Worm (Caenorhabditis elegans) whole organism, late embryonic: Measurements from ENCODE around the gene pipp-4P.

Experiments used
- ama-1 ChIP-seq: fragments of 150-350 bp; optimal IDR thresholded peaks from 2 replicates; lab custom pipeline; 2014
- ceh-22 ChIP-seq: sonication (generic microtip); optimal IDR thresholded peaks from 2 replicates; lab custom pipeline; 2017; ENCODE audit warnings: missing biosample characterization, missing genetic modification characterization
- ceh-6 ChIP-seq: fragments of 200-800 bp; sonication (Bioruptor generic); optimal IDR thresholded peaks from 2 replicates; lab custom pipeline; 2018; ENCODE audit warnings: mild to moderate bottlenecking, missing genetic modification characterization, missing compliant biosample characterization
- ceh-9 ChIP-seq: sonication (generic microtip); optimal IDR thresholded peaks from 2 replicates; lab custom pipeline; 2016; ENCODE audit warnings: mild to moderate bottlenecking, missing genetic modification characterization, inconsistent platforms, missing compliant biosample characterization
- dmd-4 ChIP-seq: sonication (generic microtip); optimal IDR thresholded peaks from 2 replicates; lab custom pipeline; 2016; ENCODE audit warnings: borderline replicate concordance, missing genetic modification characterization, missing compliant biosample characterization
- elt-2 ChIP-seq: sonication (generic microtip); optimal IDR thresholded peaks from 2 replicates; lab custom pipeline; 2016; ENCODE audit warnings: missing genetic modification reagents, missing genetic modification characterization, missing compliant biosample characterization
- fkh-10 ChIP-seq: fragments of 150-350 bp; optimal IDR thresholded peaks from 2 replicates; lab custom pipeline; 2014; ENCODE audit warnings: missing biosample characterization, missing genetic modification reagents, missing genetic modification characterization
- fkh-6 ChIP-seq: sonication (generic microtip); optimal IDR thresholded peaks from 2 replicates; lab custom pipeline; 2016; ENCODE audit warnings: missing genetic modification characterization, missing compliant biosample characterization
- madf-2 ChIP-seq: sonication (generic microtip); optimal IDR thresholded peaks from 2 replicates; lab custom pipeline; 2017; ENCODE audit warnings: missing genetic modification characterization, missing compliant biosample characterization
- pag-3 ChIP-seq: sonication (generic microtip); optimal IDR thresholded peaks from 2 replicates; lab custom pipeline; 2016; ENCODE audit warnings: missing compliant biosample characterization, missing genetic modification characterization, borderline replicate concordance
- pha-4 ChIP-seq: fragments of 150-350 bp; optimal IDR thresholded peaks from 2 replicates; lab custom pipeline; 2018; ENCODE audit warnings: missing biosample characterization, missing genetic modification reagents, missing genetic modification characterization
- sox-4 ChIP-seq: sonication (generic microtip); optimal IDR thresholded peaks from 2 replicates; lab custom pipeline; 2017; ENCODE audit warnings: mild to moderate bottlenecking, missing genetic modification characterization, inconsistent platforms, missing compliant biosample characterization
- syd-9 ChIP-seq: sonication (generic microtip); optimal IDR thresholded peaks from 2 replicates; lab custom pipeline; 2016; ENCODE audit warnings: mild to moderate bottlenecking, missing genetic modification characterization, moderate library complexity, missing compliant biosample characterization

- TF ChIP-seq syd-9 (tag; lab: Kevin White, UChicago), result no peak
- no peak for TF ChIP-seq fkh-6 (tag; lab: Kevin White, UChicago)
- TF ChIP-seq madf-2 (tag; lab: Kevin White, UChicago), result no peak
- TF ChIP-seq ceh-9, result no peak
- no peak for TF ChIP-seq dmd-4
- no peak for TF ChIP-seq ceh-6 (GFP tag; lab: Kevin White, UChicago)
- peak; percentile 61 for TF ChIP-seq elt-2 (tag; lab: Kevin White, UChicago)
- no peak for TF ChIP-seq pha-4
- TF ChIP-seq ama-1 (lab: Kevin White, UChicago), result no peak
- TF ChIP-seq ceh-22, result no peak
- TF ChIP-seq pag-3 (tag; lab: Kevin White, UChicago), result no peak
- no peak for TF ChIP-seq fkh-10 (GFP tag; lab: Kevin White, UChicago)
- TF ChIP-seq sox-4 (tag; lab: Kevin White, UChicago), result no peak
Observed at ce11 chrIII:2814919-2815554, 4.0 kb upstream of the pipp-4P start, which contains the start of gene tufm-1.
